Worm (Caenorhabditis elegans) whole organism, mixed stage, embryonic: Measurements from ENCODE around the gene F40F8.4.

Experiments used
- mep-1 ChIP-seq: fragments of 150-350 bp; optimal IDR thresholded peaks from 2 replicates; lab custom pipeline; 2017; ENCODE audit warnings: missing biosample characterization, missing genetic modification reagents, missing genetic modification characterization, inconsistent platforms
- nhr-237 ChIP-seq: fragments of 150-350 bp; optimal IDR thresholded peaks from 2 replicates; lab custom pipeline; 2014; ENCODE audit warnings: missing biosample characterization, missing genetic modification characterization
- unc-120 ChIP-seq: sonication (generic microtip); optimal IDR thresholded peaks from 2 replicates; lab custom pipeline; 2017; ENCODE audit warnings: missing genetic modification characterization, missing compliant biosample characterization; ENCODE audit not compliant: poor library complexity, severe bottlenecking
- ztf-11 ChIP-seq: fragments of 150-350 bp; optimal IDR thresholded peaks from 2 replicates; lab custom pipeline; 2014; ENCODE audit warnings: missing biosample characterization, missing genetic modification characterization

ce11 chrII:11129517-11129916 lies 10.5 kb downstream of the F40F8.4 start, which contains the start of gene F40F8.12:
- no peak for TF ChIP-seq unc-120 (tag; lab: Kevin White, UChicago)
- no peak for TF ChIP-seq mep-1 (tag; lab: Kevin White, UChicago)
- no peak for TF ChIP-seq ztf-11
- TF ChIP-seq nhr-237 (tag; lab: Kevin White, UChicago): no peak
